Fruit fly (Drosophila melanogaster): ENCODE data around the gene ND-42.

Gene ND-42

dm6 chr3R:22018777-22019420, 8.6 kb upstream of the ND-42 start, which contains the start of gene Idh3b (continued):
- TF ChIP-seq vnd (GFP tag; IDR thresholded peaks at IDR 0.05; ENCODE audit: partially characterized antibody) = peak; percentile 86
- TF ChIP-seq CG7556 (GFP tag; optimal IDR thresholded peaks at IDR 0.05) = no peak
- TF ChIP-seq Jarid2 (GFP tag; optimal IDR thresholded peaks at IDR 0.05) = peak; percentile 60
- no peak for TF ChIP-seq Tbp (GFP tag; optimal IDR thresholded peaks at IDR 0.05)
- no peak; the same call in 1 of the 2 replicates for TF ChIP-seq CG10366 (GFP tag; IDR thresholded peaks at IDR 0.05)
- peak; percentile 18 for TF ChIP-seq slp2 (GFP tag; optimal IDR thresholded peaks at IDR 0.05)
- no peak for TF ChIP-seq ap (GFP tag; IDR thresholded peaks at IDR 0.05)
- peak; percentile 30; the same call in 1 of the 3 replicates for TF ChIP-seq croc (GFP tag; conservative IDR thresholded peaks at IDR 0.05)
- TF ChIP-seq CG6854 (GFP tag; optimal IDR thresholded peaks at IDR 0.05) = no peak
- peak; percentile 84 for TF ChIP-seq CG13624 (GFP tag; optimal IDR thresholded peaks at IDR 0.05)
- peak; percentile 48; the same call in 2 of the 3 replicates for TF ChIP-seq CG14050 (GFP tag; IDR thresholded peaks at IDR 0.05)
- peak; percentile 63 for TF ChIP-seq CG8290 (GFP tag; optimal IDR thresholded peaks at IDR 0.05)
- TF ChIP-seq CG8290 (tag; optimal IDR thresholded peaks at IDR 0.05) = no peak
- TF ChIP-seq Blimp-1 (GFP tag; optimal IDR thresholded peaks at IDR 0.05) = no peak
- TF ChIP-seq Meics (GFP tag; optimal IDR thresholded peaks at IDR 0.05) = peak; percentile 100
- TF ChIP-seq nerfin-1 (tag; optimal IDR thresholded peaks at IDR 0.05) = no peak
- TF ChIP-seq D19B (GFP tag; optimal IDR thresholded peaks at IDR 0.05) = peak; percentile 29
- no peak for TF ChIP-seq Hr78 (GFP tag; optimal IDR thresholded peaks at IDR 0.05)
- peak; percentile 75 for TF ChIP-seq Dip3 (GFP tag; optimal IDR thresholded peaks at IDR 0.05)
- no peak for TF ChIP-seq tgo (GFP tag; IDR thresholded peaks at IDR 0.05)
- TF ChIP-seq gce (GFP tag; IDR thresholded peaks at IDR 0.05) = no peak
- TF ChIP-seq MESR4 (GFP tag; optimal IDR thresholded peaks at IDR 0.05) = peak; percentile 78
- TF ChIP-seq chn (GFP tag; optimal IDR thresholded peaks at IDR 0.05) = peak; percentile 74
- TF ChIP-seq CG4282 (GFP tag; optimal IDR thresholded peaks at IDR 0.05) = peak; percentile 26
- no peak for TF ChIP-seq CG6254 (GFP tag; optimal IDR thresholded peaks at IDR 0.05)
- TF ChIP-seq CG43689 (GFP tag; IDR thresholded peaks at IDR 0.05) = no peak; the same call in 1 of the 2 replicates
- peak; percentile 68 for TF ChIP-seq ind (GFP tag; optimal IDR thresholded peaks at IDR 0.05)
- TF ChIP-seq al (GFP tag; IDR thresholded peaks at IDR 0.05) = no peak
- TF ChIP-seq Spps (tag; optimal IDR thresholded peaks at IDR 0.05) = no peak
- TF ChIP-seq CG13296 (GFP tag; optimal IDR thresholded peaks at IDR 0.05) = peak; percentile 21
- peak; percentile 15; the same call in 1 of the 2 replicates for TF ChIP-seq CG10959 (GFP tag; IDR thresholded peaks at IDR 0.05)
- TF ChIP-seq CG13775 (GFP tag; optimal IDR thresholded peaks at IDR 0.05) = no peak
- TF ChIP-seq slbo (GFP tag; IDR thresholded peaks at IDR 0.05) = no peak; the same call in 1 of the 2 replicates
- TF ChIP-seq Aef1 (GFP tag; IDR thresholded peaks at IDR 0.05) = no peak; the same call in 1 of the 3 replicates
- TF ChIP-seq gt (GFP tag; IDR thresholded peaks at IDR 0.05) = no peak
- TF ChIP-seq CG3407 (GFP tag; optimal IDR thresholded peaks at IDR 0.05) = peak; percentile 26
- peak; percentile 58 for TF ChIP-seq nom (GFP tag; optimal IDR thresholded peaks at IDR 0.05)
- no peak for TF ChIP-seq Ssrp (tag; optimal IDR thresholded peaks at IDR 0.05)
- no peak for TF ChIP-seq Rx (GFP tag; IDR thresholded peaks at IDR 0.05)
- peak; percentile 25 for TF ChIP-seq exex (tag; optimal IDR thresholded peaks at IDR 0.05)
- TF ChIP-seq CG6689 (GFP tag; IDR thresholded peaks at IDR 0.05) = no peak
- TF ChIP-seq fd3F (GFP tag; optimal IDR thresholded peaks at IDR 0.05) = peak; percentile 26
- no peak for TF ChIP-seq wor (GFP tag; IDR thresholded peaks at IDR 0.05)
- TF ChIP-seq H15 (GFP tag; IDR thresholded peaks at IDR 0.05) = no peak; the same call in 2 of the 3 replicates
- TF ChIP-seq disco-r (GFP tag; optimal IDR thresholded peaks at IDR 0.05) = peak; percentile 6
- TF ChIP-seq bowl (GFP tag; IDR thresholded peaks at IDR 0.05) = no peak
- TF ChIP-seq E2f2 (GFP tag; IDR thresholded peaks at IDR 0.05) = peak; percentile 93
- TF ChIP-seq zen2 (GFP tag; IDR thresholded peaks at IDR 0.05; ENCODE audit: partially characterized antibody) = peak; percentile 94
- TF ChIP-seq CG32772 (GFP tag; IDR thresholded peaks at IDR 0.05) = peak; percentile 54; the same call in 1 of the 2 replicates
- peak in 1 of 2 experiments; percentile 64 for TF ChIP-seq Hr51 (GFP tag; optimal IDR thresholded peaks at IDR 0.05)

Data from whole organism, embryonic.